Worm (Caenorhabditis elegans) whole organism, L4 larva: Measurements from ENCODE around the gene xbx-9.

Experiments used
- fos-1 ChIP-seq: fragments of 150-350 bp; optimal IDR thresholded peaks from 2 replicates; lab custom pipeline; 2014; ENCODE audit warnings: missing biosample characterization, missing genetic modification characterization
- lir-3 ChIP-seq: sonication (generic microtip); optimal IDR thresholded peaks from 2 replicates; lab custom pipeline; 2016; ENCODE audit warnings: mild to moderate bottlenecking, missing genetic modification characterization, missing compliant biosample characterization
- nhr-48 ChIP-seq: sonication (generic microtip); optimal IDR thresholded peaks from 2 replicates; lab custom pipeline; 2016; ENCODE audit warnings: mild to moderate bottlenecking, missing genetic modification characterization, missing compliant biosample characterization
- pqm-1 ChIP-seq: sonication (generic microtip); optimal IDR thresholded peaks from 2 replicates; lab custom pipeline; 2017; ENCODE audit warnings: missing biosample characterization, missing genetic modification characterization
- snpc-4 ChIP-seq: fragments of 150-350 bp; optimal IDR thresholded peaks from 2 replicates; lab custom pipeline; 2014; ENCODE audit warnings: missing biosample characterization, missing genetic modification characterization
- unc-62 ChIP-seq, 3 experiments: fragments of 150-350 bp in 1 of 3; sonication (generic microtip); optimal IDR thresholded peaks in 2 of 3; peaks in 1 of 3; 1 replicate in 1 of 3; 2 replicates in 2 of 3; lab custom pipeline; 2014 to 2017; ENCODE audit warnings: missing biosample characterization in 3 of 3, missing genetic modification characterization in 3 of 3, missing genetic modification reagents in 3 of 3, missing genotype in 1 of 3

DNA sequence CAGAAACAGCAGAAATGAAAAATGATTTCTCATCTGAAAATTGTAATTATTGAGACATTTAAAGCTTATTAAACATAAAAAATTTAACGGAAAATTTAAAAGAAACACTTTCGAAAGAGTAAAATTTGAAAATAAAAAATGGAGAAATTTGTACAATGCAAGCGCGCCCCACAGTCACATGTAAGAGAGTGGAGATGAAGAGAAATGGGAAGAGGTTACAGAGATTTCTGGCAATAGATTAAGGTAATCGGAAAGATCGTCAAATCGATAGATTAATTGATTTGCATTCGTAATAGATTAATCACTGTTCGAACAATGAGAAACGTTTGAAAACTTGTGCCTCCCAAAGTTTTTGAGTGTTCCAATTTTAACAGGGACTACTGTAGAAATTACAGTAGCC, 13.4 kb downstream of the xbx-9 start, which contains the start of gene C15C8.4:
- TF ChIP-seq pqm-1 (tag; lab: Kevin White, UChicago), result no peak
- TF ChIP-seq lir-3 (tag; lab: Kevin White, UChicago), result no peak
- no peak for TF ChIP-seq nhr-48
- TF ChIP-seq snpc-4 (tag; lab: Kevin White, UChicago), result no peak
- no peak for TF ChIP-seq fos-1
- no peak for TF ChIP-seq unc-62 (GFP tag; optimal IDR thresholded peaks at IDR 0.05 in 1 of 2; lab: Kevin White, UChicago)
- no peak for TF ChIP-seq unc-62 (tag; optimal IDR thresholded peaks at IDR 0.05; lab: Kevin White, UChicago)
